Worm (Caenorhabditis elegans) whole organism, mixed stage, embryonic: ENCODE results near the gene wrt-1.

Experiments used
- M03D4.4 ChIP-seq: sonication (generic microtip); optimal IDR thresholded peaks from 2 replicates; lab custom pipeline; 2017; ENCODE audit warnings: mild to moderate bottlenecking, missing genetic modification characterization, missing compliant biosample characterization
- bed-3 ChIP-seq: fragments of 200-800 bp; sonication (Bioruptor generic); optimal IDR thresholded peaks from 3 replicates; lab custom pipeline; 2018; ENCODE audit warnings: mild to moderate bottlenecking, missing genetic modification characterization, moderate library complexity, missing compliant biosample characterization
- ceh-39 ChIP-seq: fragments of 150-350 bp; optimal IDR thresholded peaks from 2 replicates; lab custom pipeline; 2014; ENCODE audit warnings: missing biosample characterization, missing genetic modification characterization
- ceh-43 ChIP-seq: fragments of 200-800 bp; sonication (Bioruptor generic); optimal IDR thresholded peaks from 2 replicates; lab custom pipeline; 2018; ENCODE audit warnings: mild to moderate bottlenecking, missing genetic modification characterization, moderate library complexity, missing compliant biosample characterization
- ceh-83 ChIP-seq: fragments of 200-800 bp; sonication (Bioruptor generic); optimal IDR thresholded peaks from 2 replicates; lab custom pipeline; 2018; ENCODE audit warnings: mild to moderate bottlenecking, missing genetic modification characterization, missing compliant biosample characterization
- ces-1 ChIP-seq: fragments of 150-350 bp; optimal IDR thresholded peaks from 2 replicates; lab custom pipeline; 2014; ENCODE audit warnings: missing biosample characterization, missing genetic modification reagents, missing genetic modification characterization
- cnd-1 ChIP-seq: fragments of 200-800 bp; sonication (Bioruptor generic); optimal IDR thresholded peaks from 2 replicates; lab custom pipeline; 2018; ENCODE audit warnings: mild to moderate bottlenecking, missing genetic modification characterization, missing compliant biosample characterization
- drap-1 ChIP-seq: fragments of 200-800 bp; sonication (Bioruptor generic); optimal IDR thresholded peaks from 3 replicates; lab custom pipeline; 2018; ENCODE audit warnings: mild to moderate bottlenecking, missing genetic modification characterization, missing compliant biosample characterization
- elt-3 ChIP-seq: fragments of 150-350 bp; optimal IDR thresholded peaks from 2 replicates; lab custom pipeline; 2014; ENCODE audit warnings: missing biosample characterization, missing genetic modification characterization
- flh-1 ChIP-seq: fragments of 200-800 bp; sonication (Bioruptor generic); optimal IDR thresholded peaks from 2 replicates; lab custom pipeline; 2018; ENCODE audit warnings: mild to moderate bottlenecking, missing genetic modification characterization, moderate library complexity, missing compliant biosample characterization
- ham-2 ChIP-seq: fragments of 200-800 bp; sonication (Bioruptor generic); optimal IDR thresholded peaks from 2 replicates; lab custom pipeline; 2018; ENCODE audit warnings: mild to moderate bottlenecking, missing genetic modification characterization, missing compliant biosample characterization
- hlh-1 ChIP-seq: fragments of 150-350 bp; optimal IDR thresholded peaks from 2 replicates; lab custom pipeline; 2014; ENCODE audit warnings: missing biosample characterization, missing genetic modification reagents, missing genetic modification characterization
- lin-13 ChIP-seq: fragments of 150-350 bp; optimal IDR thresholded peaks from 2 replicates; lab custom pipeline; 2014; ENCODE audit warnings: missing biosample characterization, missing genetic modification characterization
- lin-32 ChIP-seq: fragments of 200-800 bp; sonication (Bioruptor generic); optimal IDR thresholded peaks from 2 replicates; lab custom pipeline; 2018; ENCODE audit warnings: mild to moderate bottlenecking, missing genetic modification characterization, missing compliant biosample characterization
- lsy-2 ChIP-seq: fragments of 150-350 bp; optimal IDR thresholded peaks from 2 replicates; lab custom pipeline; 2014; ENCODE audit warnings: missing biosample characterization, missing genetic modification characterization
- mab-5 ChIP-seq: fragments of 150-350 bp; optimal IDR thresholded peaks from 2 replicates; lab custom pipeline; 2014; ENCODE audit warnings: missing biosample characterization, missing genetic modification characterization
- mep-1 ChIP-seq: fragments of 150-350 bp; optimal IDR thresholded peaks from 2 replicates; lab custom pipeline; 2017; ENCODE audit warnings: missing biosample characterization, missing genetic modification reagents, missing genetic modification characterization, inconsistent platforms
- mls-2 ChIP-seq: sonication (generic microtip); optimal IDR thresholded peaks from 2 replicates; lab custom pipeline; 2016; ENCODE audit warnings: mild to moderate bottlenecking, missing genetic modification characterization, moderate library complexity, missing compliant biosample characterization
- nhr-2 ChIP-seq: fragments of 150-350 bp; optimal IDR thresholded peaks from 2 replicates; lab custom pipeline; 2014; ENCODE audit warnings: missing biosample characterization, missing genetic modification characterization
- nhr-237 ChIP-seq: fragments of 150-350 bp; optimal IDR thresholded peaks from 2 replicates; lab custom pipeline; 2014; ENCODE audit warnings: missing biosample characterization, missing genetic modification characterization
- nhr-28 ChIP-seq: fragments of 150-350 bp; optimal IDR thresholded peaks from 2 replicates; lab custom pipeline; 2014; ENCODE audit warnings: missing biosample characterization, missing genetic modification characterization
- nhr-76 ChIP-seq: sonication (generic microtip); optimal IDR thresholded peaks from 2 replicates; lab custom pipeline; 2017; ENCODE audit warnings: missing biosample characterization, missing genetic modification characterization
- pha-4 ChIP-seq: fragments of 150-350 bp; optimal IDR thresholded peaks from 2 replicates; lab custom pipeline; 2018; ENCODE audit warnings: missing biosample characterization, missing genetic modification reagents, missing genetic modification characterization
- sem-2 ChIP-seq: fragments of 200-800 bp; sonication (Bioruptor generic); optimal IDR thresholded peaks from 2 replicates; lab custom pipeline; 2018; ENCODE audit warnings: mild to moderate bottlenecking, missing genetic modification characterization, missing compliant biosample characterization
- snpc-4 ChIP-seq: fragments of 150-350 bp; optimal IDR thresholded peaks from 2 replicates; lab custom pipeline; 2014; ENCODE audit warnings: missing biosample characterization, missing genetic modification characterization
- sptf-1 ChIP-seq: sonication (generic microtip); optimal IDR thresholded peaks from 2 replicates; lab custom pipeline; 2017; ENCODE audit warnings: mild to moderate bottlenecking, missing genetic modification characterization, moderate library complexity, missing compliant biosample characterization
- tbx-8 ChIP-seq: fragments of 200-800 bp; sonication (Bioruptor generic); optimal IDR thresholded peaks from 2 replicates; lab custom pipeline; 2018; ENCODE audit warnings: mild to moderate bottlenecking, missing genetic modification characterization, moderate library complexity, missing compliant biosample characterization
- unc-120 ChIP-seq: sonication (generic microtip); optimal IDR thresholded peaks from 2 replicates; lab custom pipeline; 2017; ENCODE audit warnings: missing genetic modification characterization, missing compliant biosample characterization; ENCODE audit not compliant: poor library complexity, severe bottlenecking
- unc-39 ChIP-seq: fragments of 150-350 bp; optimal IDR thresholded peaks from 2 replicates; lab custom pipeline; 2014; ENCODE audit warnings: missing biosample characterization, missing genetic modification characterization
- unc-62 ChIP-seq: fragments of 150-350 bp; optimal IDR thresholded peaks from 2 replicates; lab custom pipeline; 2014; ENCODE audit warnings: missing biosample characterization, missing genetic modification reagents, missing genetic modification characterization
- zip-8 ChIP-seq: fragments of 150-350 bp; optimal IDR thresholded peaks from 2 replicates; lab custom pipeline; 2014; ENCODE audit warnings: missing biosample characterization, missing genetic modification characterization
- ztf-11 ChIP-seq: fragments of 150-350 bp; optimal IDR thresholded peaks from 2 replicates; lab custom pipeline; 2014; ENCODE audit warnings: missing biosample characterization, missing genetic modification characterization

Gene wrt-1

ce11 chrII:7505005-7505404 lies 25.8 kb upstream of the wrt-1 start, which contains the start of gene C28F5.1:
Gene C28F5.1 (plus strand): TSS chrII:7505305.
- TF ChIP-seq cnd-1 (tag; lab: Kevin White, UChicago): no peak
- TF ChIP-seq lin-32: no peak
- no peak for TF ChIP-seq snpc-4 (tag; lab: Kevin White, UChicago)
- TF ChIP-seq M03D4.4: no peak
- no peak for TF ChIP-seq ceh-43 (GFP tag; lab: Kevin White, UChicago)
- no peak for TF ChIP-seq tbx-8 (GFP tag; lab: Kevin White, UChicago)
- TF ChIP-seq hlh-1 (tag; lab: Kevin White, UChicago): no peak
- no peak for TF ChIP-seq drap-1
- TF ChIP-seq mls-2: no peak
- TF ChIP-seq sem-2 (GFP tag; lab: Kevin White, UChicago): no peak

ce11 chrII:7519221-7519620 lies 11.6 kb upstream of the wrt-1 start, which contains the start of gene glb-9:
Gene glb-9 (minus strand): TSS chrII:7519321.
- TF ChIP-seq ceh-39 (tag; lab: Kevin White, UChicago) (no peak), nhr-28 (tag; lab: Kevin White, UChicago) (no peak), mab-5 (tag; lab: Kevin White, UChicago) (no peak), unc-120 (tag; lab: Kevin White, UChicago) (no peak), ces-1 (GFP tag; lab: Kevin White, UChicago) (no peak)
- TF ChIP-seq, all 35 proteins: peak for 0

ce11 chrII:7521420-7521819 lies 9.4 kb upstream of the wrt-1 start:
- TF ChIP-seq mep-1 (tag; lab: Kevin White, UChicago) (no peak), M03D4.4 (no peak), flh-1 (GFP tag; lab: Kevin White, UChicago) (no peak), ham-2 (GFP tag; lab: Kevin White, UChicago) (no peak), sem-2 (GFP tag; lab: Kevin White, UChicago) (no peak), nhr-28 (tag; lab: Kevin White, UChicago) (no peak), sptf-1 (tag; lab: Kevin White, UChicago) (no peak)

ce11 chrII:7523281-7523680 lies 7.5 kb upstream of the wrt-1 start, which contains the start of gene ZK1290.15:
Gene ZK1290.15 (plus strand): TSS chrII:7523581.
- no peak for TF ChIP-seq bed-3 (GFP tag; lab: Kevin White, UChicago)
- no peak for TF ChIP-seq nhr-2 (tag; lab: Kevin White, UChicago)
- no peak for TF ChIP-seq unc-39 (tag; lab: Kevin White, UChicago)
- TF ChIP-seq flh-1 (GFP tag; lab: Kevin White, UChicago): no peak
- no peak for TF ChIP-seq ceh-83 (GFP tag; lab: Kevin White, UChicago)
- TF ChIP-seq, all 35 proteins: peak for 0

ce11 chrII:7525458-7525857 lies 5.3 kb upstream of the wrt-1 start, which contains the start of the genes ZK1290.7 and rnh-1.1:
Gene ZK1290.7 (minus strand): TSS chrII:7525558.
Gene rnh-1.1 (plus strand): TSS chrII:7525738.
- TF ChIP-seq drap-1 (no peak), lin-32 (no peak), ham-2 (GFP tag; lab: Kevin White, UChicago) (no peak), unc-62 (GFP tag; lab: Kevin White, UChicago) (no peak), M03D4.4 (no peak), zip-8 (tag; lab: Kevin White, UChicago) (no peak), bed-3 (GFP tag; lab: Kevin White, UChicago) (no peak), mls-2 (no peak)

- TF ChIP-seq nhr-237 (no peak), unc-120 (tag; lab: Kevin White, UChicago) (no peak), unc-39 (tag; lab: Kevin White, UChicago) (no peak), bed-3 (GFP tag; lab: Kevin White, UChicago) (no peak), flh-1 (GFP tag; lab: Kevin White, UChicago) (no peak), sem-2 (GFP tag; lab: Kevin White, UChicago) (no peak), pha-4 (tag; lab: Kevin White, UChicago) (no peak), lin-13 (tag; lab: Kevin White, UChicago) (no peak), nhr-28 (tag; lab: Kevin White, UChicago) (no peak), zip-8 (tag; lab: Kevin White, UChicago) (no peak), mab-5 (tag; lab: Kevin White, UChicago) (no peak), nhr-76 (tag; lab: Kevin White, UChicago) (no peak), ztf-11 (tag; lab: Kevin White, UChicago) (no peak), elt-3 (no peak), lsy-2 (no peak), drap-1 (no peak)
Measured at ce11 chrII:7528210-7528609, 2.6 kb upstream of the wrt-1 start.
